Fruit fly (Drosophila melanogaster): ENCODE measurements around the gene CG13984.

DNA sequence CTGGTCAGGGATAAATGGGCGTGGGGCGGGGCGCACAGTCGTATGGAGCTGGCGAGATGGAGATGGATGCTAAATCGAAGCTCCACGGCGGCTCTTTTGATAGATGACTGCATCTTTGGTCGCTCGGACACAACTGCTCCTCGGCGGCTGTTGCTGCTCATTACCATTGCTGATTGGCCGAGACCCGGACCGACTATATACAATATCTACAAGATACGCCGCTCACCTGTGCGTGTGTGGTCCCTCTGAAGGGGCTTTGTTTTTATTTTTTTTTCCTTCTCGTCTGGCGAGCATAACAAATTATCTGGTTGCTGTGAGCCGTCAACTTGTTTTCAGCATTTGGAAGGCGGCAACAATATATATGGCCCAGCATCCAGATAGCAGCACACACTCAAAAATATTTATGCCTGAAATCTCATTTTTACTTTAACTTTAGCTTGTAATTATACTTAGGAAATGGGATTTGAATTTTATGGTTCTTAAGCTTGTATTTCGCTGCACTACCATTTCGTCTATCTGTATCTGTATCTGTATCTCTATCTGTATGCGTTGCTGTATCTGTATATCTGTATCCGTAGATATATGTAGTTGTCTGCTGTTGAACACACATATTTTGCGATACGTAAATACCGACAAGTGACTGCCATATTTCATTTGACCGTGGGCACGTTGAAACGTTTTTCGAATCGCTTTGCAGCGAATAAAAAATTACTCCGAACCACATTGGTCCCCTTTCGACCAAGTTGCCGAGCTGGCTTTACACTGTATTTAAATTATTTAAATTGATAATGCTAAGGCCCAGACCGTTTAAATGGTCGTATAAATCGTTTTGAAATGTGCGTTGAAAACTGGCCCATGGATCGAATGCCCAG, 34.4 kb upstream of the CG13984 start:
- TF ChIP-seq CG34367 (tag; optimal IDR thresholded peaks at IDR 0.05) = no peak
- no peak for TF ChIP-seq CG13204 (GFP tag; optimal IDR thresholded peaks at IDR 0.05)
- no peak for TF ChIP-seq CG12605 (GFP tag; IDR thresholded peaks at IDR 0.05)
- no peak for TF ChIP-seq EcR (GFP tag; optimal IDR thresholded peaks at IDR 0.05)
- no peak for TF ChIP-seq CG8159 (tag; optimal IDR thresholded peaks at IDR 0.05)
- no peak for TF ChIP-seq CG10348 (GFP tag; IDR thresholded peaks at IDR 0.05)
- no peak for TF ChIP-seq D1 (tag; optimal IDR thresholded peaks at IDR 0.05)
- no peak for TF ChIP-seq gl (tag; optimal IDR thresholded peaks at IDR 0.05)
